Fruit fly (Drosophila melanogaster): ENCODE measurements around the gene CG3108.

dm6 chrX:5789187-5789586, 7.8 kb upstream of the CG3108 start, which contains the start of gene CG15767:
- TF ChIP-seq Taf1 (GFP tag; IDR thresholded peaks at IDR 0.05) (no peak), repo (GFP tag; optimal IDR thresholded peaks at IDR 0.05) (no peak), Dip3 (GFP tag; optimal IDR thresholded peaks at IDR 0.05) (no peak), gt (GFP tag; IDR thresholded peaks at IDR 0.05) (no peak)

Measured in whole organism, embryonic.